Worm (Caenorhabditis elegans) whole organism, young adult: Measurements from ENCODE around the gene emre-1.

Source experiments
- D2030.7 ChIP-seq: fragments of 200-800 bp; sonication (Bioruptor generic); IDR thresholded peaks from 2 replicates; pipeline ENCODE4 v1.3.6; 2022; ENCODE audit warnings: missing genetic modification reagents, missing genetic modification characterization, missing compliant biosample characterization
- F33H1.4 ChIP-seq: fragments of 200-800 bp; sonication (Bioruptor generic); IDR thresholded peaks from 2 replicates; pipeline ENCODE4 v1.3.6; 2022; ENCODE audit warnings: missing genetic modification reagents, missing genetic modification characterization, missing compliant biosample characterization
- F37B4.10 ChIP-seq: fragments of 200-800 bp; sonication (Bioruptor generic); IDR thresholded peaks from 2 replicates; pipeline ENCODE4 v1.3.6; 2022; ENCODE audit warnings: missing genetic modification characterization, missing compliant biosample characterization
- F55B11.4 ChIP-seq: sonication (generic microtip); optimal IDR thresholded peaks from 2 replicates; lab custom pipeline; 2016; ENCODE audit warnings: missing compliant biosample characterization, missing genetic modification characterization, borderline replicate concordance; ENCODE audit not compliant: insufficient read depth
- T26A5.8 ChIP-seq: sonication (generic microtip); optimal IDR thresholded peaks from 2 replicates; lab custom pipeline; 2016; ENCODE audit warnings: missing genetic modification characterization, missing compliant biosample characterization
- Y56A3A.18 ChIP-seq: fragments of 200-800 bp; sonication (Bioruptor generic); IDR thresholded peaks from 2 replicates; pipeline ENCODE4 v1.3.6; 2022; ENCODE audit warnings: missing genetic modification reagents, missing genetic modification characterization, missing compliant biosample characterization
- Y95B8A.8 ChIP-seq: fragments of 200-800 bp; sonication (Bioruptor generic); IDR thresholded peaks from 2 replicates; pipeline ENCODE4 v1.3.6; 2022; ENCODE audit warnings: missing genetic modification reagents, missing genetic modification characterization, missing compliant biosample characterization
- ZK185.1 ChIP-seq: sonication (generic microtip); optimal IDR thresholded peaks from 2 replicates; lab custom pipeline; 2016; ENCODE audit warnings: mild to moderate bottlenecking, missing genetic modification characterization, missing compliant biosample characterization; ENCODE audit not compliant: poor library complexity, severe bottlenecking
- akir-1 ChIP-seq: fragments of 200-800 bp; sonication (Bioruptor generic); optimal IDR thresholded peaks from 2 replicates; lab custom pipeline; 2018; ENCODE audit warnings: mild to moderate bottlenecking, missing genetic modification characterization, moderate library complexity, missing compliant biosample characterization
- ama-1 ChIP-seq, 3 experiments: fragments of 150-350 bp in 1 of 3; sonication (generic microtip) in 2 of 3; optimal IDR thresholded peaks; 2 replicates each; lab custom pipeline; 2014 to 2018; ENCODE audit warnings: missing biosample characterization in 2 of 3, missing genetic modification characterization in 2 of 3, missing genetic modification reagents in 2 of 3
- aptf-3 ChIP-seq: fragments of 200-800 bp; sonication (Bioruptor generic); IDR thresholded peaks from 2 replicates; pipeline ENCODE4 v1.3.6; 2022; ENCODE audit warnings: missing genetic modification characterization, missing compliant biosample characterization
- atf-7 ChIP-seq: sonication (generic microtip); optimal IDR thresholded peaks from 2 replicates; lab custom pipeline; 2017; ENCODE audit warnings: mild to moderate bottlenecking, missing genetic modification characterization, missing compliant biosample characterization
- athp-1 ChIP-seq: sonication (generic microtip); optimal IDR thresholded peaks from 2 replicates; lab custom pipeline; 2017; ENCODE audit warnings: mild to moderate bottlenecking, missing genetic modification characterization, missing compliant biosample characterization
- attf-3 ChIP-seq: fragments of 200-800 bp; sonication (Bioruptor generic); conservative IDR thresholded peaks from 2 replicates; pipeline ENCODE4 v1.3.6; 2022; ENCODE audit warnings: missing genetic modification reagents, missing genetic modification characterization, missing compliant biosample characterization
- attf-6 ChIP-seq: fragments of 200-800 bp; sonication (Bioruptor generic); IDR thresholded peaks from 2 replicates; pipeline ENCODE4 v1.3.6; 2022; ENCODE audit warnings: missing genetic modification reagents, missing genetic modification characterization, missing compliant biosample characterization
- ccch-3 ChIP-seq: fragments of 200-800 bp; sonication (Bioruptor generic); optimal IDR thresholded peaks from 2 replicates; lab custom pipeline; 2018; ENCODE audit warnings: mild to moderate bottlenecking, missing genetic modification characterization, missing compliant biosample characterization
- ceh-27 ChIP-seq: fragments of 200-800 bp; sonication (Bioruptor generic); optimal IDR thresholded peaks from 2 replicates; lab custom pipeline; 2018; ENCODE audit warnings: mild to moderate bottlenecking, missing genetic modification characterization, moderate library complexity, missing compliant biosample characterization
- die-1 ChIP-seq: sonication (generic microtip); optimal IDR thresholded peaks from 2 replicates; lab custom pipeline; 2016; ENCODE audit warnings: missing genotype, mild to moderate bottlenecking, missing genetic modification characterization, missing compliant biosample characterization
- dox-1 ChIP-seq: fragments of 200-800 bp; sonication (Bioruptor generic); IDR thresholded peaks from 2 replicates; pipeline ENCODE4 v1.3.6; 2022; ENCODE audit warnings: missing genetic modification reagents, missing genetic modification characterization, missing compliant biosample characterization
- efl-1 ChIP-seq: fragments of 150-350 bp; optimal IDR thresholded peaks from 2 replicates; lab custom pipeline; 2014; ENCODE audit warnings: missing biosample characterization, missing genetic modification reagents, missing genetic modification characterization
- egl-18 ChIP-seq: fragments of 200-800 bp; sonication (Bioruptor generic); IDR thresholded peaks from 2 replicates; pipeline ENCODE4 v1.3.6; 2022; ENCODE audit warnings: missing genetic modification reagents, missing genetic modification characterization, missing compliant biosample characterization
- ekl-4 ChIP-seq: fragments of 200-800 bp; sonication (Bioruptor generic); IDR thresholded peaks from 2 replicates; pipeline ENCODE4 v1.3.6; 2022; ENCODE audit warnings: missing genetic modification reagents, missing genetic modification characterization, missing compliant biosample characterization
- fkh-3 ChIP-seq: sonication (generic microtip); optimal IDR thresholded peaks from 2 replicates; lab custom pipeline; 2016; ENCODE audit warnings: mild to moderate bottlenecking, missing genetic modification characterization, missing compliant biosample characterization
- hlh-12 ChIP-seq: sonication (generic microtip); optimal IDR thresholded peaks from 2 replicates; lab custom pipeline; 2016; ENCODE audit warnings: missing genetic modification characterization, missing compliant biosample characterization
- hlh-26 ChIP-seq: fragments of 200-800 bp; sonication (Bioruptor generic); conservative IDR thresholded peaks from 2 replicates; pipeline ENCODE4 v1.3.6; 2022; ENCODE audit warnings: missing genetic modification reagents, missing genetic modification characterization, missing compliant biosample characterization
- hmg-1.2 ChIP-seq: fragments of 200-800 bp; sonication (Bioruptor generic); IDR thresholded peaks from 2 replicates; pipeline ENCODE4 v1.3.6; 2022; ENCODE audit warnings: missing genetic modification reagents, missing genetic modification characterization, missing compliant biosample characterization
- hrde-1 ChIP-seq: sonication (generic microtip); optimal IDR thresholded peaks from 2 replicates; lab custom pipeline; 2016; ENCODE audit warnings: missing genetic modification characterization, mild to moderate bottlenecking, missing compliant biosample characterization, moderate library complexity, missing genotype, missing genetic modification reagents, borderline replicate concordance
- madf-10 ChIP-seq: sonication (generic microtip); optimal IDR thresholded peaks from 2 replicates; lab custom pipeline; 2016; ENCODE audit warnings: mild to moderate bottlenecking, missing genetic modification characterization, missing compliant biosample characterization
- madf-3 ChIP-seq: fragments of 200-800 bp; sonication (Bioruptor generic); IDR thresholded peaks from 2 replicates; pipeline ENCODE4 v1.3.6; 2022; ENCODE audit warnings: missing genetic modification reagents, missing genetic modification characterization, missing compliant biosample characterization
- nfya-2 ChIP-seq: fragments of 200-800 bp; sonication (Bioruptor generic); IDR thresholded peaks from 2 replicates; pipeline ENCODE4 v1.3.6; 2022; ENCODE audit warnings: missing genetic modification reagents, missing genetic modification characterization, missing compliant biosample characterization
- nfyb-1 ChIP-seq: fragments of 200-800 bp; sonication (Bioruptor generic); IDR thresholded peaks from 2 replicates; pipeline ENCODE4 v1.3.6; 2022; ENCODE audit warnings: missing genetic modification reagents, missing genetic modification characterization, missing compliant biosample characterization
- nhr-120 ChIP-seq: fragments of 200-800 bp; sonication (Bioruptor generic); IDR thresholded peaks from 2 replicates; pipeline ENCODE4 v1.3.6; 2022; ENCODE audit warnings: missing genetic modification characterization, missing compliant biosample characterization
- nhr-27 ChIP-seq: fragments of 200-800 bp; sonication (Bioruptor generic); optimal IDR thresholded peaks from 2 replicates; lab custom pipeline; 2018; ENCODE audit warnings: mild to moderate bottlenecking, missing genetic modification characterization, moderate library complexity, missing compliant biosample characterization
- rec-8 ChIP-seq, 2 experiments: sonication (generic microtip); optimal IDR thresholded peaks; 2 replicates each; lab custom pipeline; 2016; ENCODE audit warnings: mild to moderate bottlenecking in 2 of 2, missing genetic modification characterization in 2 of 2, missing genetic modification reagents in 2 of 2, missing genotype in 2 of 2, missing biosample characterization in 1 of 2, missing compliant biosample characterization in 1 of 2, moderate library complexity in 1 of 2
- snpc-1.1 ChIP-seq: sonication (generic microtip); optimal IDR thresholded peaks from 2 replicates; lab custom pipeline; 2017; ENCODE audit warnings: missing genetic modification characterization, mild to moderate bottlenecking, missing compliant biosample characterization, antibody characterized with exemption, moderate library complexity, missing genotype, missing genetic modification reagents; ENCODE audit not compliant: insufficient read depth
- snpc-3.4 ChIP-seq: sonication (generic microtip); optimal IDR thresholded peaks from 2 replicates; lab custom pipeline; 2017; ENCODE audit warnings: missing genetic modification characterization, mild to moderate bottlenecking, missing compliant biosample characterization, antibody characterized with exemption, moderate library complexity, missing genotype, missing genetic modification reagents
- snpc-4 ChIP-seq, 5 experiments: fragments of 150-350 bp in 1 of 5; sonication (generic microtip) in 4 of 5; optimal IDR thresholded peaks; 2 replicates each; lab custom pipeline; 2014 to 2018; ENCODE audit warnings: missing genetic modification characterization in 5 of 5, missing biosample characterization in 3 of 5, antibody characterized with exemption in 2 of 5, mild to moderate bottlenecking in 2 of 5, missing compliant biosample characterization in 2 of 5, missing genotype in 2 of 5, moderate library complexity in 2 of 5, missing genetic modification reagents in 1 of 5
- somi-1 ChIP-seq: fragments of 200-800 bp; sonication (Bioruptor generic); optimal IDR thresholded peaks from 2 replicates; lab custom pipeline; 2018; ENCODE audit warnings: mild to moderate bottlenecking, missing genetic modification characterization, missing compliant biosample characterization
- tbp1 ChIP-seq: fragments of 200-800 bp; sonication (Bioruptor generic); optimal IDR thresholded peaks from 2 replicates; lab custom pipeline; 2018; ENCODE audit warnings: mild to moderate bottlenecking, missing genetic modification characterization, missing compliant biosample characterization
- zfh-2 ChIP-seq: fragments of 200-800 bp; sonication (Bioruptor generic); conservative IDR thresholded peaks from 2 replicates; pipeline ENCODE4 v1.3.6; 2022; ENCODE audit warnings: missing genetic modification reagents, missing genetic modification characterization, missing compliant biosample characterization
- zim-3 ChIP-seq: sonication (generic microtip); optimal IDR thresholded peaks from 2 replicates; lab custom pipeline; 2017; ENCODE audit warnings: mild to moderate bottlenecking, missing genetic modification characterization, moderate library complexity, missing compliant biosample characterization
- ztf-18 ChIP-seq: sonication (generic microtip); optimal IDR thresholded peaks from 2 replicates; lab custom pipeline; 2016; ENCODE audit warnings: missing genotype, mild to moderate bottlenecking, missing genetic modification characterization, missing compliant biosample characterization
- ztf-3 ChIP-seq: fragments of 200-800 bp; sonication (Bioruptor generic); optimal IDR thresholded peaks from 2 replicates; lab custom pipeline; 2018; ENCODE audit warnings: mild to moderate bottlenecking, missing genetic modification characterization, missing compliant biosample characterization

The emre-1 gene

DNA sequence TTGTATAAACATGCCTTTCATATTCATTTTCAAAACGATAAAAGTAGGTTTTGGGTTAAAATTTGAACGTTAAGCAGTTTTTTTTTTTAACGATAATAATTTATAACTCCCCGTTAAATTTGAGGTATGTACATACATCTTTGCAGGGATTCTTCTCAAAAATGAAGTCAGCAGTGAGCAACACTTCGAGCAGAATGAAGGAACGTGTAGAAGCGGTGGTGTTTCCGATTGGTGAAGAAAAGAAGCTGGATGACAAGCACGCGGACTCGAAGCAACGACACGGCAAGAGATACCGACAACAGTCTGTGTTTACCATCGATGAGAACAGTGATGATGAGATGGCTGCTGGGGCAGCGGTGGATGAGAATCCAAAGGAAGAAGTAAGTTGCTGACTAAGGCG is 6.4 kb upstream of the emre-1 start:
- TF ChIP-seq fkh-3 = no peak
- no peak for TF ChIP-seq atf-7 (tag; lab: Kevin White, UChicago)
- TF ChIP-seq ama-1 (optimal IDR thresholded peaks at IDR 0.05; lab: Kevin White, UChicago) = no peak
- TF ChIP-seq ama-1 (GFP tag; optimal IDR thresholded peaks at IDR 0.05; lab: Kevin White, UChicago) = no peak
- TF ChIP-seq F33H1.4 = no peak
- no peak for TF ChIP-seq aptf-3 (GFP tag; lab: Robert Waterston, UW)
- TF ChIP-seq hmg-1.2 (GFP tag; lab: Robert Waterston, UW) = no peak
- no peak for TF ChIP-seq F55B11.4 (tag; lab: Kevin White, UChicago)
- no peak for TF ChIP-seq D2030.7
- no peak for TF ChIP-seq hlh-12 (tag; lab: Kevin White, UChicago)
- TF ChIP-seq Y56A3A.18 (GFP tag; lab: Robert Waterston, UW) = no peak
- no peak for TF ChIP-seq madf-3
- TF ChIP-seq snpc-1.1 (tag; lab: Kevin White, UChicago) = no peak
- no peak for TF ChIP-seq somi-1 (GFP tag; lab: Kevin White, UChicago)
- TF ChIP-seq nfya-2 (GFP tag; lab: Robert Waterston, UW) = no peak
- TF ChIP-seq T26A5.8 (tag; lab: Kevin White, UChicago) = no peak

DNA sequence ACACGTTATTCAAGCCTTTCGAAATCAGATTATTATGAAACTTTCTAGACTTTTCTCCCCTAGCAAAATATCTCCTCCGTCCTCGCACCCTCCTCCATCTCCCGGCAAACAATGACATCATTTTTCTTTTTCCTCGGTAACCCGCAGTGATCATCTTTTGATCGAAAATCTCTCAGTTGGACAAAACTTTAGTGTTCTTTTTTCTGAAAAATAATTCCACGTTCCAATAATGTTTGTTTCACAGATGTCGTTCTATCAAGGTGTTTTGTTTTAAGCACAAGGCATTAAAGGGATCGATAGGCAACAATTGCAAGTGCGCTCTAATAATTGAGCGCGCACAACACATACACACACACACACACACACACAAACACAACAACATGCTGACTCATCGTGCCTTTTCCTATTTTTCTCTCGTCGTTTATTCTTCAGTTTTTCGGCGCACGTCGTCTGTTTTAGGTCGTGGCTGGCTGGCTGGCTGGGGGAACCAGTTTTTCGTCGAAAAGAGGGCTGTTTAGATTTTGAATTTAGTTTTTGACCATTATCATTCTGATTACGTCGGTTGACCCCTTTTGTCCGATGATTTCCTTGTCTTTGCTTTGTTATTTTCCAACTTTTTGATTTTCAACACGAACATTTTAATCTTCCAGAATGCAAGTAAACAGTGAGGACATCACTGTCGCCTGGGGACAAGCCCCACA is 3.9 kb upstream of the emre-1 start, which contains the start of gene F20D1.3:
TSS of gene F20D1.3 (plus strand) at position 651 of the 701 bp plus-strand sequence.
- TF ChIP-seq ekl-4 (no peak), F55B11.4 (tag; lab: Kevin White, UChicago) (no peak), zim-3 (no peak), aptf-3 (GFP tag; lab: Robert Waterston, UW) (no peak), Y95B8A.8 (GFP tag; lab: Robert Waterston, UW) (no peak), die-1 (peak; percentile 37), hlh-26 (no peak), nfyb-1 (GFP tag; lab: Robert Waterston, UW) (0 out of 2 replicates have a peak, but pooled peaks have one; percentile 24), hmg-1.2 (GFP tag; lab: Robert Waterston, UW) (no peak), ztf-18 (tag; lab: Kevin White, UChicago) (no peak), zfh-2 (GFP tag; lab: Robert Waterston, UW) (no peak), efl-1 (GFP tag; lab: Kevin White, UChicago) (no peak), ceh-27 (GFP tag; lab: Kevin White, UChicago) (no peak), snpc-3.4 (tag; lab: Kevin White, UChicago) (no peak), F37B4.10 (GFP tag; lab: Robert Waterston, UW) (no peak), dox-1 (GFP tag; lab: Robert Waterston, UW) (no peak), attf-6 (GFP tag; lab: Robert Waterston, UW) (no peak), madf-10 (no peak), nhr-120 (GFP tag; lab: Robert Waterston, UW) (no peak), egl-18 (GFP tag; lab: Robert Waterston, UW) (no peak), akir-1 (no peak), tbp1 (no peak), athp-1 (no peak), attf-3 (0 out of 2 replicates have a peak, but pooled peaks have one; percentile 19), atf-7 (tag; lab: Kevin White, UChicago) (peak; percentile 90), nhr-27 (tag; lab: Kevin White, UChicago) (no peak), ccch-3 (GFP tag; lab: Kevin White, UChicago) (no peak), ama-1 (optimal IDR thresholded peaks at IDR 0.05; lab: Kevin White, UChicago) (no peak), ama-1 (GFP tag; optimal IDR thresholded peaks at IDR 0.05; lab: Kevin White, UChicago) (no peak), ZK185.1 (tag; lab: Kevin White, UChicago) (no peak), hrde-1 (tag; lab: Kevin White, UChicago) (no peak), rec-8 (tag; optimal IDR thresholded peaks at IDR 0.05; lab: Kevin White, UChicago) (no peak), snpc-4 (GFP tag; optimal IDR thresholded peaks at IDR 0.05; lab: Kevin White, UChicago) (no peak), snpc-4 (tag; optimal IDR thresholded peaks at IDR 0.05; lab: Kevin White, UChicago) (peak in 1 of 4 experiments; percentile 25), fkh-3 (no peak), nfya-2 (GFP tag; lab: Robert Waterston, UW) (no peak), ztf-3 (no peak)
